Fruit fly (Drosophila melanogaster): ENCODE data around the gene Gr89a.

DNA sequence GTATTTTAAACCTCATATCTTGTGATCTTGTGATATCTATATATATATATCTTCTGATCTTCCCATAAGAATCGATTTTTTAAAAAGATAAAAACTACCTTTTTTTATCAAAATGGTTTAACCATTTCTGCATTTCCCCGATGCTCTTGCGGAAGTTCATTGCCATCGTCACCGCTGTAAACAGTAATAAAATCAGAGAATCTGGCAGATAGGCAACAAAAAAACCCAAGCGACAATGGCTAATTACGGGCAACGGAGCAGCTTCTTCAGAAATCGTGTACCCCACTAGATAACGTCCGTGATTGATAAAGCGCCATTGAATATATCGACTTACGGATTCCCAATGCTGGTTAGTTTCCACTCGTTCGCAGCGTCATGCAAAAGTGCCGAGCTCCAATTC is 44.6 kb downstream of the Gr89a start, which contains the start of gene CG10405:
- no peak for TF ChIP-seq jim (GFP tag; optimal IDR thresholded peaks at IDR 0.05)
- no peak for TF ChIP-seq usp (GFP tag; optimal IDR thresholded peaks at IDR 0.05)
- no peak for TF ChIP-seq foxo (GFP tag; optimal IDR thresholded peaks at IDR 0.05)

All from whole organism, wandering third instar larva.